Worm (Caenorhabditis elegans) whole organism, late embryonic: Measurements from ENCODE around the gene F02A9.1.

ENCODE experiments used
- C08G9.2 ChIP-seq: sonication (generic microtip); optimal IDR thresholded peaks from 2 replicates; lab custom pipeline; 2016; ENCODE audit warnings: mild to moderate bottlenecking, missing genetic modification characterization, moderate library complexity, missing compliant biosample characterization
- C38D4.7 ChIP-seq: fragments of 200-800 bp; sonication (Bioruptor generic); optimal IDR thresholded peaks from 2 replicates; lab custom pipeline; 2018; ENCODE audit warnings: mild to moderate bottlenecking, missing genetic modification characterization, moderate library complexity, missing compliant biosample characterization
- K02D7.2 ChIP-seq: sonication (generic microtip); optimal IDR thresholded peaks from 2 replicates; lab custom pipeline; 2017; ENCODE audit warnings: mild to moderate bottlenecking, missing genetic modification characterization, missing compliant biosample characterization
- K09A11.1 ChIP-seq: sonication (generic microtip); optimal IDR thresholded peaks from 2 replicates; lab custom pipeline; 2017; ENCODE audit warnings: antibody characterized with exemption, mild to moderate bottlenecking, missing genetic modification characterization, missing compliant biosample characterization; ENCODE audit not compliant: insufficient read depth
- Y22D7AL.16 ChIP-seq: sonication (generic microtip); optimal IDR thresholded peaks from 2 replicates; lab custom pipeline; 2016; ENCODE audit warnings: missing genetic modification characterization, missing compliant biosample characterization
- ahr-1 ChIP-seq: sonication (generic microtip); optimal IDR thresholded peaks from 2 replicates; lab custom pipeline; 2016; ENCODE audit warnings: missing genetic modification characterization, missing compliant biosample characterization
- ceh-18 ChIP-seq: sonication (generic microtip); optimal IDR thresholded peaks from 2 replicates; lab custom pipeline; 2016; ENCODE audit warnings: missing genetic modification characterization, missing compliant biosample characterization
- ceh-19 ChIP-seq: fragments of 200-800 bp; sonication (Bioruptor generic); optimal IDR thresholded peaks from 2 replicates; lab custom pipeline; 2018; ENCODE audit warnings: mild to moderate bottlenecking, missing genetic modification characterization, missing compliant biosample characterization
- ceh-22 ChIP-seq: sonication (generic microtip); optimal IDR thresholded peaks from 2 replicates; lab custom pipeline; 2017; ENCODE audit warnings: missing biosample characterization, missing genetic modification characterization
- ceh-24 ChIP-seq: sonication (generic microtip); optimal IDR thresholded peaks from 2 replicates; lab custom pipeline; 2016; ENCODE audit warnings: mild to moderate bottlenecking, missing genetic modification characterization, missing compliant biosample characterization
- ceh-30 ChIP-seq: fragments of 150-350 bp; optimal IDR thresholded peaks from 2 replicates; lab custom pipeline; 2014; ENCODE audit warnings: missing biosample characterization, missing genetic modification characterization
- ceh-31 ChIP-seq: sonication (generic microtip); optimal IDR thresholded peaks from 2 replicates; lab custom pipeline; 2016; ENCODE audit warnings: missing genetic modification characterization, missing compliant biosample characterization
- ceh-48 ChIP-seq: sonication (generic microtip); optimal IDR thresholded peaks from 2 replicates; lab custom pipeline; 2016; ENCODE audit warnings: missing genetic modification characterization, inconsistent platforms, missing compliant biosample characterization
- ceh-6 ChIP-seq: fragments of 200-800 bp; sonication (Bioruptor generic); optimal IDR thresholded peaks from 2 replicates; lab custom pipeline; 2018; ENCODE audit warnings: mild to moderate bottlenecking, missing genetic modification characterization, missing compliant biosample characterization
- ceh-9 ChIP-seq: sonication (generic microtip); optimal IDR thresholded peaks from 2 replicates; lab custom pipeline; 2016; ENCODE audit warnings: mild to moderate bottlenecking, missing genetic modification characterization, inconsistent platforms, missing compliant biosample characterization
- che-1 ChIP-seq: sonication (generic microtip); optimal IDR thresholded peaks from 2 replicates; lab custom pipeline; 2016; ENCODE audit warnings: mild to moderate bottlenecking, missing genetic modification characterization, missing compliant biosample characterization
- dve-1 ChIP-seq: sonication (generic microtip); optimal IDR thresholded peaks from 2 replicates; lab custom pipeline; 2017; ENCODE audit warnings: antibody characterized with exemption, mild to moderate bottlenecking, missing genetic modification characterization, missing compliant biosample characterization
- elt-2 ChIP-seq: sonication (generic microtip); optimal IDR thresholded peaks from 2 replicates; lab custom pipeline; 2016; ENCODE audit warnings: missing genetic modification reagents, missing genetic modification characterization, missing compliant biosample characterization
- ets-4 ChIP-seq: sonication (generic microtip); optimal IDR thresholded peaks from 2 replicates; lab custom pipeline; 2016; ENCODE audit warnings: missing genetic modification characterization, missing compliant biosample characterization
- eyg-1 ChIP-seq: sonication (generic microtip); optimal IDR thresholded peaks from 2 replicates; lab custom pipeline; 2016; ENCODE audit warnings: missing genotype, missing genetic modification characterization, missing compliant biosample characterization
- fkh-10 ChIP-seq: fragments of 150-350 bp; optimal IDR thresholded peaks from 2 replicates; lab custom pipeline; 2014; ENCODE audit warnings: missing biosample characterization, missing genetic modification reagents, missing genetic modification characterization
- hlh-15 ChIP-seq: sonication (generic microtip); optimal IDR thresholded peaks from 2 replicates; lab custom pipeline; 2016; ENCODE audit warnings: missing genetic modification characterization, missing compliant biosample characterization
- hlh-30 ChIP-seq: sonication (generic microtip); optimal IDR thresholded peaks from 2 replicates; lab custom pipeline; 2017; ENCODE audit warnings: antibody characterized with exemption, missing genetic modification characterization, missing compliant biosample characterization; ENCODE audit not compliant: insufficient read depth
- hlh-6 ChIP-seq: sonication (generic microtip); optimal IDR thresholded peaks from 2 replicates; lab custom pipeline; 2016; ENCODE audit warnings: missing genotype, missing genetic modification characterization, missing compliant biosample characterization
- hlh-8 ChIP-seq: sonication (generic microtip); optimal IDR thresholded peaks from 2 replicates; lab custom pipeline; 2016; ENCODE audit warnings: missing genotype, missing genetic modification characterization, missing compliant biosample characterization
- lim-6 ChIP-seq: sonication (generic microtip); optimal IDR thresholded peaks from 2 replicates; lab custom pipeline; 2016; ENCODE audit warnings: missing genetic modification characterization, missing compliant biosample characterization
- lin-11 ChIP-seq: fragments of 200-800 bp; sonication (Bioruptor generic); optimal IDR thresholded peaks from 2 replicates; lab custom pipeline; 2018; ENCODE audit warnings: mild to moderate bottlenecking, missing genetic modification characterization, missing compliant biosample characterization
- madf-2 ChIP-seq: sonication (generic microtip); optimal IDR thresholded peaks from 2 replicates; lab custom pipeline; 2017; ENCODE audit warnings: missing genetic modification characterization, missing compliant biosample characterization
- mec-3 ChIP-seq: sonication (generic microtip); optimal IDR thresholded peaks from 2 replicates; lab custom pipeline; 2016; ENCODE audit warnings: borderline replicate concordance, missing genetic modification characterization, missing compliant biosample characterization
- nfya-1 ChIP-seq: sonication (generic microtip); optimal IDR thresholded peaks from 2 replicates; lab custom pipeline; 2017; ENCODE audit warnings: missing genetic modification characterization, mild to moderate bottlenecking, missing compliant biosample characterization, antibody characterized with exemption, moderate library complexity
- nhr-11 ChIP-seq: fragments of 150-350 bp; optimal IDR thresholded peaks from 2 replicates; lab custom pipeline; 2014; ENCODE audit warnings: missing biosample characterization, missing genetic modification characterization
- nhr-232 ChIP-seq: sonication (generic microtip); optimal IDR thresholded peaks from 2 replicates; lab custom pipeline; 2016; ENCODE audit warnings: missing genetic modification characterization, missing compliant biosample characterization
- npax-4 ChIP-seq: sonication (generic microtip); optimal IDR thresholded peaks from 2 replicates; lab custom pipeline; 2016; ENCODE audit warnings: missing genetic modification characterization, missing compliant biosample characterization
- odd-2 ChIP-seq: sonication (generic microtip); optimal IDR thresholded peaks from 2 replicates; lab custom pipeline; 2017; ENCODE audit warnings: antibody characterized with exemption, mild to moderate bottlenecking, missing genetic modification characterization, missing compliant biosample characterization
- pag-3 ChIP-seq: sonication (generic microtip); optimal IDR thresholded peaks from 2 replicates; lab custom pipeline; 2016; ENCODE audit warnings: missing compliant biosample characterization, missing genetic modification characterization, borderline replicate concordance
- pat-9 ChIP-seq: fragments of 200-800 bp; sonication (Bioruptor generic); optimal IDR thresholded peaks from 2 replicates; lab custom pipeline; 2018; ENCODE audit warnings: mild to moderate bottlenecking, missing genetic modification characterization, moderate library complexity, missing compliant biosample characterization
- pha-2 ChIP-seq: sonication (generic microtip); optimal IDR thresholded peaks from 2 replicates; lab custom pipeline; 2017; ENCODE audit warnings: mild to moderate bottlenecking, missing genetic modification characterization, missing compliant biosample characterization
- pha-4 ChIP-seq: fragments of 150-350 bp; optimal IDR thresholded peaks from 2 replicates; lab custom pipeline; 2018; ENCODE audit warnings: missing biosample characterization, missing genetic modification reagents, missing genetic modification characterization
- pqm-1 ChIP-seq: sonication (generic microtip); optimal IDR thresholded peaks from 2 replicates; lab custom pipeline; 2016; ENCODE audit warnings: missing genetic modification characterization, missing compliant biosample characterization
- pros-1 ChIP-seq: fragments of 150-350 bp; optimal IDR thresholded peaks from 2 replicates; lab custom pipeline; 2014; ENCODE audit warnings: missing biosample characterization, missing genetic modification reagents, missing genetic modification characterization
- rnt-1 ChIP-seq: sonication (generic microtip); optimal IDR thresholded peaks from 2 replicates; lab custom pipeline; 2016; ENCODE audit warnings: missing genetic modification characterization, missing compliant biosample characterization
- sdc-2 ChIP-seq: sonication (generic microtip); optimal IDR thresholded peaks from 2 replicates; lab custom pipeline; 2016; ENCODE audit warnings: missing genotype, missing genetic modification characterization, missing compliant biosample characterization
- sox-2 ChIP-seq: fragments of 200-800 bp; sonication (Bioruptor generic); IDR thresholded peaks from 2 replicates; pipeline ENCODE4 v1.3.6; 2022; ENCODE audit warnings: missing genetic modification reagents, missing genetic modification characterization, missing compliant biosample characterization
- syd-9 ChIP-seq: sonication (generic microtip); optimal IDR thresholded peaks from 2 replicates; lab custom pipeline; 2016; ENCODE audit warnings: mild to moderate bottlenecking, missing genetic modification characterization, moderate library complexity, missing compliant biosample characterization
- tbx-2 ChIP-seq: sonication (generic microtip); optimal IDR thresholded peaks from 2 replicates; lab custom pipeline; 2016; ENCODE audit warnings: missing genetic modification characterization, missing compliant biosample characterization
- ttx-3 ChIP-seq: sonication (generic microtip); optimal IDR thresholded peaks from 2 replicates; lab custom pipeline; 2016; ENCODE audit warnings: missing genetic modification reagents, missing genetic modification characterization, missing compliant biosample characterization
- unc-3 ChIP-seq, 2 experiments: fragments of 200-800 bp in 1 of 2; sonication (Bioruptor generic) in 1 of 2; sonication (generic microtip) in 1 of 2; conservative IDR thresholded peaks in 1 of 2; optimal IDR thresholded peaks in 1 of 2; 2 replicates each; pipeline versions ENCODE4 v1.3.6 to Lab custom; 2016 to 2022; ENCODE audit warnings: missing compliant biosample characterization in 2 of 2, missing genetic modification characterization in 2 of 2, missing genetic modification reagents in 1 of 2
- unc-55 ChIP-seq: sonication (generic microtip); optimal IDR thresholded peaks from 2 replicates; lab custom pipeline; 2017; ENCODE audit warnings: missing biosample characterization, missing genetic modification reagents, missing genetic modification characterization
- unc-86 ChIP-seq: sonication (generic microtip); optimal IDR thresholded peaks from 2 replicates; lab custom pipeline; 2016; ENCODE audit warnings: missing genetic modification characterization, missing compliant biosample characterization

The F02A9.1 gene

DNA sequence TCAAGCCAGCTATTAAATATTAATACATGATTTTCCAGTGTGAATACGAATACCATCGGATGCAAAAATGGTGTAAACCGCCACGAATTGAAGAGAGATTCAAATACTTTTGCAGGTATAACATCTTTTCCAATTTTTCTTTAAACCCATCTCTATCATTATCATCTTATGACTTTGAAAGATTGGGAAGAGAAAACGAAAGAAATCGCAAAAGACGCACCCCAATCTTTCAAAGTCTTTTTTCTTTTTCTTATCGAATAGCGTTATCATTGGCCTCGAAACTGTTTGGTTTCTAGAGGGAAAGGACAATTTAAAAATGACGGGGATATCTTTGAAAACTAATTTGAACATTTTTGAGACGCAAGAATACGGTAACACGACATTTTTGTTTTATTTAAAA, 28.0 kb upstream of the F02A9.1 start:
- TF ChIP-seq ttx-3 (tag; lab: Kevin White, UChicago) (no peak), tbx-2 (tag; lab: Kevin White, UChicago) (no peak), pros-1 (tag; lab: Kevin White, UChicago) (no peak), ceh-19 (GFP tag; lab: Kevin White, UChicago) (no peak), mec-3 (tag; lab: Kevin White, UChicago) (no peak), hlh-8 (tag; lab: Kevin White, UChicago) (no peak)

DNA sequence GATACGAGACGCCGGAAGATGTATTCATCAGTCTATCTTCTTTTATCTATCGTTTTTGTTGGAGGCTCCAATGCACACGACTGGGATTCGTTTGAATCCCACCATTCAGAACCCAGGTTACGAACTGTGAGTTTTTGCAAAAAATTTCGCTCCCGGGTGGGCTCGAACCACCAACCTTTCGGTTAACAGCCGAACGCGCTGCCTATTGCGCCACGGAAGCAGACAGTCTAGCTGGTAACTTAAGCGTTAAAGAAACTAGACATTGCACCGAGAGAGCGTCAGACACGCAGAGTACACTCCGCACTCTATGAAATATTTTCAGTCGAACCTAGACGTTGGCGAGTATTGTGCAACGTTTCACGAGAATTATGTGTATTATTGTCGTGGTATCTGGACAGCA, 26.5 kb upstream of the F02A9.1 start:
- no peak for TF ChIP-seq rnt-1 (tag; lab: Kevin White, UChicago)
- TF ChIP-seq sdc-2 (tag; lab: Kevin White, UChicago): no peak
- TF ChIP-seq C38D4.7: peak; percentile 40
- TF ChIP-seq pqm-1: no peak
- no peak for TF ChIP-seq ceh-24 (tag; lab: Kevin White, UChicago)
- TF ChIP-seq ceh-48 (tag; lab: Kevin White, UChicago): no peak
- TF ChIP-seq Y22D7AL.16 (tag; lab: Kevin White, UChicago): peak; percentile 35
- TF ChIP-seq ceh-30 (tag; lab: Kevin White, UChicago): no peak
- no peak for TF ChIP-seq hlh-15
- no peak for TF ChIP-seq ets-4
- TF ChIP-seq mec-3 (tag; lab: Kevin White, UChicago): no peak
- TF ChIP-seq ceh-31: no peak
- TF ChIP-seq dve-1 (tag; lab: Kevin White, UChicago): peak; percentile 19
- TF ChIP-seq che-1: peak; percentile 55
- TF ChIP-seq syd-9: no peak
- no peak for TF ChIP-seq odd-2 (tag; lab: Kevin White, UChicago)
- peak; percentile 36 for TF ChIP-seq lin-11 (tag; lab: Kevin White, UChicago)
- TF ChIP-seq unc-3 (GFP tag; conservative IDR thresholded peaks at IDR 0.05; lab: Robert Waterston, UW): no peak
- TF ChIP-seq unc-3 (tag; optimal IDR thresholded peaks at IDR 0.05; lab: Kevin White, UChicago): no peak
- TF ChIP-seq ceh-6 (GFP tag; lab: Kevin White, UChicago): peak; percentile 68
- TF ChIP-seq madf-2 (tag; lab: Kevin White, UChicago): peak; percentile 49
- no peak for TF ChIP-seq pha-4 (tag; lab: Kevin White, UChicago)
- TF ChIP-seq pha-2: peak; percentile 40
- TF ChIP-seq tbx-2 (tag; lab: Kevin White, UChicago): peak; percentile 64
- no peak for TF ChIP-seq hlh-30
- no peak for TF ChIP-seq ceh-22
- no peak for TF ChIP-seq nhr-11
- TF ChIP-seq pat-9: peak; percentile 58
- no peak for TF ChIP-seq pros-1 (tag; lab: Kevin White, UChicago)
- TF ChIP-seq fkh-10 (GFP tag; lab: Kevin White, UChicago): no peak
- no peak for TF ChIP-seq nfya-1 (tag; lab: Kevin White, UChicago)
- no peak for TF ChIP-seq sox-2 (GFP tag; lab: Robert Waterston, UW)
- peak; percentile 74 for TF ChIP-seq hlh-6 (tag; lab: Kevin White, UChicago)
- TF ChIP-seq unc-55: no peak
- TF ChIP-seq ceh-18 (tag; lab: Kevin White, UChicago): no peak
- peak; percentile 72 for TF ChIP-seq K09A11.1
- no peak for TF ChIP-seq ceh-9 (tag; lab: Kevin White, UChicago)
- TF ChIP-seq K02D7.2 (tag; lab: Kevin White, UChicago): no peak
- TF ChIP-seq C08G9.2: peak; percentile 51
- no peak for TF ChIP-seq hlh-8 (tag; lab: Kevin White, UChicago)
- TF ChIP-seq pag-3 (tag; lab: Kevin White, UChicago): no peak
- no peak for TF ChIP-seq lim-6 (tag; lab: Kevin White, UChicago)
- TF ChIP-seq unc-86 (tag; lab: Kevin White, UChicago): peak; percentile 23
- TF ChIP-seq elt-2: no peak
- TF ChIP-seq npax-4: no peak
- peak; percentile 42 for TF ChIP-seq nhr-232 (tag; lab: Kevin White, UChicago)
- TF ChIP-seq ceh-19 (GFP tag; lab: Kevin White, UChicago): no peak
- no peak for TF ChIP-seq eyg-1 (tag; lab: Kevin White, UChicago)
- TF ChIP-seq ahr-1: peak; percentile 14
